Worm (Caenorhabditis elegans) whole organism, young adult: Measurements from ENCODE around the gene F56F11.4.

ENCODE experiments used
- B0336.3 ChIP-seq: fragments of 200-800 bp; sonication (Bioruptor generic); IDR thresholded peaks from 2 replicates; pipeline ENCODE4 v1.3.6; 2022; ENCODE audit warnings: missing genetic modification characterization, missing compliant biosample characterization
- C17E4.6 ChIP-seq: fragments of 200-800 bp; sonication (Bioruptor generic); IDR thresholded peaks from 2 replicates; pipeline ENCODE4 v1.3.6; 2022; ENCODE audit warnings: missing genetic modification reagents, missing genetic modification characterization, missing compliant biosample characterization
- D2030.7 ChIP-seq: fragments of 200-800 bp; sonication (Bioruptor generic); IDR thresholded peaks from 2 replicates; pipeline ENCODE4 v1.3.6; 2022; ENCODE audit warnings: missing genetic modification reagents, missing genetic modification characterization, missing compliant biosample characterization
- K11D2.4 ChIP-seq: fragments of 200-800 bp; sonication (Bioruptor generic); IDR thresholded peaks from 2 replicates; pipeline ENCODE4 v1.3.6; 2022; ENCODE audit warnings: missing genetic modification reagents, missing genetic modification characterization, missing compliant biosample characterization
- K12H6.12 ChIP-seq: fragments of 200-800 bp; sonication (Bioruptor generic); optimal IDR thresholded peaks from 2 replicates; lab custom pipeline; 2018; ENCODE audit warnings: mild to moderate bottlenecking, missing genetic modification characterization, missing compliant biosample characterization
- Y53G8AR.9 ChIP-seq: fragments of 200-800 bp; sonication (Bioruptor generic); conservative IDR thresholded peaks from 2 replicates; pipeline ENCODE4 v1.3.6; 2022; ENCODE audit warnings: missing genetic modification reagents, missing genetic modification characterization, missing compliant biosample characterization
- ZK185.1 ChIP-seq: sonication (generic microtip); optimal IDR thresholded peaks from 2 replicates; lab custom pipeline; 2016; ENCODE audit warnings: mild to moderate bottlenecking, missing genetic modification characterization, missing compliant biosample characterization; ENCODE audit not compliant: poor library complexity, severe bottlenecking
- ama-1 ChIP-seq, 3 experiments: fragments of 150-350 bp in 1 of 3; sonication (generic microtip) in 2 of 3; optimal IDR thresholded peaks; 2 replicates each; lab custom pipeline; 2014 to 2018; ENCODE audit warnings: missing biosample characterization in 2 of 3, missing genetic modification characterization in 2 of 3, missing genetic modification reagents in 2 of 3
- aptf-2 ChIP-seq: fragments of 200-800 bp; sonication (Bioruptor generic); conservative IDR thresholded peaks from 2 replicates; pipeline ENCODE4 v1.3.6; 2022; ENCODE audit warnings: missing genetic modification reagents, missing genetic modification characterization, missing compliant biosample characterization
- athp-1 ChIP-seq: sonication (generic microtip); optimal IDR thresholded peaks from 2 replicates; lab custom pipeline; 2017; ENCODE audit warnings: mild to moderate bottlenecking, missing genetic modification characterization, missing compliant biosample characterization
- bed-2 ChIP-seq: fragments of 200-800 bp; sonication (Bioruptor generic); IDR thresholded peaks from 2 replicates; pipeline ENCODE4 v1.3.6; 2022; ENCODE audit warnings: missing genetic modification reagents, missing genetic modification characterization, missing compliant biosample characterization
- ceh-79 ChIP-seq: sonication (generic microtip); optimal IDR thresholded peaks from 2 replicates; lab custom pipeline; 2017; ENCODE audit warnings: mild to moderate bottlenecking, missing genetic modification characterization, missing compliant biosample characterization
- dpff-1 ChIP-seq: sonication (generic microtip); optimal IDR thresholded peaks from 2 replicates; lab custom pipeline; 2017; ENCODE audit warnings: mild to moderate bottlenecking, missing genetic modification characterization, missing compliant biosample characterization
- egrh-3 ChIP-seq: fragments of 200-800 bp; sonication (Bioruptor generic); IDR thresholded peaks from 2 replicates; pipeline ENCODE4 v1.3.6; 2022; ENCODE audit warnings: missing genetic modification reagents, missing genetic modification characterization, missing compliant biosample characterization
- hmg-1.2 ChIP-seq: fragments of 200-800 bp; sonication (Bioruptor generic); IDR thresholded peaks from 2 replicates; pipeline ENCODE4 v1.3.6; 2022; ENCODE audit warnings: missing genetic modification reagents, missing genetic modification characterization, missing compliant biosample characterization
- let-526 ChIP-seq: fragments of 200-800 bp; sonication (Bioruptor generic); IDR thresholded peaks from 2 replicates; pipeline ENCODE4 v1.3.6; 2022; ENCODE audit warnings: missing genetic modification reagents, missing genetic modification characterization, missing compliant biosample characterization
- lsy-27 ChIP-seq: sonication (generic microtip); optimal IDR thresholded peaks from 2 replicates; lab custom pipeline; 2017; ENCODE audit warnings: missing genetic modification characterization, mild to moderate bottlenecking, missing compliant biosample characterization, antibody characterized with exemption, missing genotype, borderline replicate concordance; ENCODE audit not compliant: insufficient read depth
- madf-3 ChIP-seq: fragments of 200-800 bp; sonication (Bioruptor generic); IDR thresholded peaks from 2 replicates; pipeline ENCODE4 v1.3.6; 2022; ENCODE audit warnings: missing genetic modification reagents, missing genetic modification characterization, missing compliant biosample characterization
- mes-4 ChIP-seq: sonication (generic microtip); optimal IDR thresholded peaks from 2 replicates; lab custom pipeline; 2016; ENCODE audit warnings: missing genotype, missing genetic modification characterization, missing compliant biosample characterization
- nfyb-1 ChIP-seq: fragments of 200-800 bp; sonication (Bioruptor generic); IDR thresholded peaks from 2 replicates; pipeline ENCODE4 v1.3.6; 2022; ENCODE audit warnings: missing genetic modification reagents, missing genetic modification characterization, missing compliant biosample characterization
- repo-1 ChIP-seq: sonication (generic microtip); optimal IDR thresholded peaks from 2 replicates; lab custom pipeline; 2017; ENCODE audit warnings: mild to moderate bottlenecking, missing genetic modification characterization, missing compliant biosample characterization
- somi-1 ChIP-seq: fragments of 200-800 bp; sonication (Bioruptor generic); optimal IDR thresholded peaks from 2 replicates; lab custom pipeline; 2018; ENCODE audit warnings: mild to moderate bottlenecking, missing genetic modification characterization, missing compliant biosample characterization
- unc-62 ChIP-seq: fragments of 150-350 bp; optimal IDR thresholded peaks from 2 replicates; lab custom pipeline; 2014; ENCODE audit warnings: missing biosample characterization, missing genetic modification reagents, missing genetic modification characterization
- ztf-6 ChIP-seq: fragments of 200-800 bp; sonication (Bioruptor generic); IDR thresholded peaks from 2 replicates; pipeline ENCODE4 v1.3.6; 2022; ENCODE audit warnings: missing genetic modification reagents, missing genetic modification characterization, missing compliant biosample characterization

F56F11.4 gene

DNA sequence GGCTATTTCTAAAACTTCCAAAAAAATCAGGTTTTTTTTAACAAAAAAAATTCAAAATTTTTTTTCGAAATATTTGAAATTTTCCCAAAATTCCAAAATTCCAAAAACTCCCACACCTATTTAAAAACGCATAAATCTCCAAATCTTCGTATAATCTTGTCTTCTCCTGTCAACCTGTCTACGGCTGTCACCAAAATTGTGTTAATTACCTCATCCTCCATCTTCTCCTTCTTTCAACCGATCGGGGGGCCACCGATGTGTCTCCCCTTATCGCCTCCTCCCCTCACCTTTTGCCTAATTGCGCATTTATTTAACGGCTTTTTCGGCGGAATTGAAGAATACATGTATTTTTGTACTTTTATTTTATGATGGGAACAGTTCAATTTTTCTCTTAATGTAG is 52.8 kb downstream of the F56F11.4 start:
- TF ChIP-seq athp-1 (tag; lab: Kevin White, UChicago) (no peak), C17E4.6 (GFP tag; lab: Robert Waterston, UW) (no peak)

DNA sequence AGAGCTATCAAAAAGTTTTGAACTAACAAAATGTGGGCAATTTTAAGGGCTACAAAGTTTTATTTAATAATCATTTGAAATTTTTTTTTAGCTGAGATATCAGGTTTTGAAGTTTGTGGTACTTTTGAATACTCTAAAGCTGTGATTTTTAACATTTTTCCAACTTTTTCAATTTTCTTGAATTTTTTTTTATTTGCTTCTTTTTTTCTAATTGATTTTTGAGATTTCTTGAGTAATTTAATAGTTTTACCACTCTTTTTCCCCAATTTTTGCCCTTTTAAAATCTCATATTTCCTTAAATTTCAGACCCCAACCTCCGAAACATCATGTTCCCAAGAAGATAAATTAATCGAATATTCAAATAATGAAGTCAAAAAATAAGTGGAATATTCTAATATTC is 54.6 kb downstream of the F56F11.4 start, which contains the start of gene cdh-1:
Gene cdh-1 (plus strand): TSS at position 301 of the 400 bp plus-strand sequence.
- TF ChIP-seq egrh-3 (GFP tag; lab: Robert Waterston, UW) (no peak), lsy-27 (tag; lab: Kevin White, UChicago) (no peak), B0336.3 (GFP tag; lab: Robert Waterston, UW) (no peak), ceh-79 (tag; lab: Kevin White, UChicago) (no peak), K11D2.4 (GFP tag; lab: Robert Waterston, UW) (no peak)
- TF ChIP-seq, all 124 proteins: peak for 0

- TF ChIP-seq ZK185.1 (tag; lab: Kevin White, UChicago) (no peak), somi-1 (GFP tag; lab: Kevin White, UChicago) (no peak), ama-1 (optimal IDR thresholded peaks at IDR 0.05; lab: Kevin White, UChicago) (no peak), ama-1 (GFP tag; optimal IDR thresholded peaks at IDR 0.05; lab: Kevin White, UChicago) (no peak)
Measured at ce11 chrIII:2912916-2913315, 56.9 kb downstream of the F56F11.4 start.

ce11 chrIII:2914029-2914428 is 58.0 kb downstream of the F56F11.4 start:
- TF ChIP-seq mes-4 (tag; lab: Kevin White, UChicago) (no peak), madf-3 (GFP tag; lab: Robert Waterston, UW) (no peak), nfyb-1 (GFP tag; lab: Robert Waterston, UW) (no peak), K12H6.12 (no peak), dpff-1 (tag; lab: Kevin White, UChicago) (no peak), unc-62 (GFP tag; lab: Kevin White, UChicago) (no peak), let-526 (GFP tag; lab: Robert Waterston, UW) (no peak), Y53G8AR.9 (GFP tag; lab: Robert Waterston, UW) (no peak), aptf-2 (GFP tag; lab: Robert Waterston, UW) (no peak), ztf-6 (GFP tag; lab: Robert Waterston, UW) (no peak), repo-1 (tag; lab: Kevin White, UChicago) (no peak), D2030.7 (GFP tag; lab: Robert Waterston, UW) (no peak), hmg-1.2 (GFP tag; lab: Robert Waterston, UW) (no peak), bed-2 (no peak)
